Worm (Caenorhabditis elegans): ENCODE results near the gene scd-2.

scd-2 gene

DNA sequence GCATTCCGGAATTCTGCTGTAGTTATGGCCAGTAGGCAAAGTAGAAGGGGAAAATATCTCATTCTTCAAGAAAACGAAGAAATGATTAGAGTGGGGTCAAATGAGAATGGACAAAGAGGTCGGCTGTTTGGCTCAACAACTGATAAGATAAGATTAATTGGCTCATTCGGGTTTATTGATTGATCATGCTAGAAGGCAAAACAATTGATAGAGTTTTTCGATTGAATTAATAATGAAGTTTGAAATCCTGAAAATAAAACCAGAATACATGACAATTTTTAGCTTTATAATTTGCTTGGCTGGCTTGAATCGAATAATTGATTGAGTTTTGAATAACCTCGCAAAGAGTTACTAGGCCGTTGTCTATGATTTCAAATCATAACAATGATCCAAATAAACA lies 6.8 kb upstream of the scd-2 start, which contains the start of gene ppt-1:
Gene ppt-1 (minus strand): TSS at position 101 of the 400 bp plus-strand sequence.
- TF ChIP-seq lin-13 (GFP tag; optimal IDR thresholded peaks at IDR 0.05) (no peak), attf-4 (tag; optimal IDR thresholded peaks at IDR 0.05) (no peak), saeg-2 (GFP tag; IDR thresholded peaks at IDR 0.05) (no peak), ztf-7 (tag; optimal IDR thresholded peaks at IDR 0.05) (no peak), F37D6.2 (tag; optimal IDR thresholded peaks at IDR 0.05) (no peak), ZK546.5 (tag; optimal IDR thresholded peaks at IDR 0.05) (no peak), snpc-4 (tag; optimal IDR thresholded peaks at IDR 0.05) (no peak), hlh-30 (tag; optimal IDR thresholded peaks at IDR 0.05; ENCODE audit: insufficient read depth) (no peak), dpl-1 (GFP tag; optimal IDR thresholded peaks at IDR 0.05) (no peak), lir-3 (tag; optimal IDR thresholded peaks at IDR 0.05) (no peak), egl-43 (GFP tag; IDR thresholded peaks at IDR 0.05) (no peak), jun-1 (tag; optimal IDR thresholded peaks at IDR 0.05) (no peak), lin-39 (tag; optimal IDR thresholded peaks at IDR 0.05) (no peak), nhr-76 (tag; optimal IDR thresholded peaks at IDR 0.05) (no peak), zfp-2 (tag; optimal IDR thresholded peaks at IDR 0.05) (no peak), ceh-32 (tag; optimal IDR thresholded peaks at IDR 0.05; ENCODE audit: poor library complexity) (no peak), nhr-11 (tag; optimal IDR thresholded peaks at IDR 0.05) (no peak), ceh-62 (tag; optimal IDR thresholded peaks at IDR 0.05) (no peak), mxl-3 (GFP tag; optimal IDR thresholded peaks at IDR 0.05) (no peak)

DNA sequence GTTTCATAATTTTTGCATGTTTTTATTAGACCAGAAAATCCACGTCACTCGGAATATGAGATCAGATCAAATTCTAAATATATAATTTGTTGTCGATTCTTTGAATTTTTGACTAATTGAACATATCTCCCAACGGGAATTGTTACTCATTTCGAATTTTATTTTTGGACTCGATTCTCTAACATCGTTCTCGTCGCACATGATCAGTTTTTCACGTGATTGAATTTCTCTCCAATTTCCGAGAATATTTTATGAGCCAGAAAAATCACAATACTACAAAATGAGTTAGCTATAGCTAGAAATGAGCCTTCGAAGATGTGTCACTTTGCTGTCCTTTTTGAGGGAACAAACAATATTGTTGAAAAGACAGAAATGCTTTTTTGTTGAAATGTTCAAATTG lies 2.3 kb upstream of the scd-2 start:
- TF ChIP-seq R02D3.7 (tag; optimal IDR thresholded peaks at IDR 0.05) (no peak), nhr-48 (tag; optimal IDR thresholded peaks at IDR 0.05) (peak; percentile 28), nhr-11 (tag; optimal IDR thresholded peaks at IDR 0.05) (peak; percentile 63), attf-4 (tag; optimal IDR thresholded peaks at IDR 0.05) (no peak), F49E8.2 (tag; optimal IDR thresholded peaks at IDR 0.05; ENCODE audit: borderline replicate concordance) (no peak), nhr-42 (GFP tag; IDR thresholded peaks at IDR 0.05) (no peak), lin-39 (tag; optimal IDR thresholded peaks at IDR 0.05) (no peak), lsy-2 (tag; optimal IDR thresholded peaks at IDR 0.05) (no peak)

DNA sequence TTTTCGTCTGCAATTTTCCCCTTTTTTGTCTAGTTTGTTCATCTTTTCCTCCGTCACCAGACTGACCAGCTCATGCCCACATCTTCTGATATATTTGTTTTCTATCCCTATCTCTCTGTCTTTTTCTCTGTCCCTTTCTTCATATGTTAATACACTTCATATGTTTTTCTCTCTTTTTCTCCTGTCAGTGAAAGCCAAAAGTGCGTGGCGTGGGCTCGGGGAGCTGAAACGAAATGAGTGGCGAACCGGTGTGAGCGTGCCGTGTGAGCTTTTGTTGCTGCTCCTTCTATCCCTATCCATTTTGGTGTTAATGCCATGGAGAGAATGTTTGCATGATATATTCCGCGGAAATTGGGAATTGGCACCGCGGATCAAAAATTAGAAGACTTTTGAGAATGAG lies 1.2 kb upstream of the scd-2 start:
- TF ChIP-seq aha-1 (tag) (peak; percentile 83), nhr-77 (tag; optimal IDR thresholded peaks at IDR 0.05) (no peak), ceh-20 (GFP tag; IDR thresholded peaks at IDR 0.05) (no peak), ZK337.2 (GFP tag; IDR thresholded peaks at IDR 0.05) (no peak)

DNA sequence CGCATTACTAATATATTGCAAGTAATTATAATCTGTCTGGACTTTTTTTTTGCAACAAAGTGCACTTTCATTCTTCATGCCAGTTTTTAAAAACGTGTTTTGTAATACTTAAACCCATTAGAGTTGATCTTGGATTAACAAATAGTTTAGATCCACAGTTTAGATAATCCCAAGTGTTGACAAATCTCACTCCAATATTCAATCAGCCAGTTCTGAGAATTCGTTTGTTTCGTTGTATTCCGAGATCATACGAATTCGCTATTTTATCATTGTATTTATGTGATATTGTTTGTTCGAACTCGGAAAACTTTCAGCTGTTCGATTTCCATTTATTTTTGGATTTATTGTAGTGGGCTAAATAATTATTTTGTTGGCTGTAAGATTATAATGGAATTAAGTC lies 12.8 kb downstream of the scd-2 start:
- no peak for TF ChIP-seq ceh-20 (GFP tag; IDR thresholded peaks at IDR 0.05)

DNA sequence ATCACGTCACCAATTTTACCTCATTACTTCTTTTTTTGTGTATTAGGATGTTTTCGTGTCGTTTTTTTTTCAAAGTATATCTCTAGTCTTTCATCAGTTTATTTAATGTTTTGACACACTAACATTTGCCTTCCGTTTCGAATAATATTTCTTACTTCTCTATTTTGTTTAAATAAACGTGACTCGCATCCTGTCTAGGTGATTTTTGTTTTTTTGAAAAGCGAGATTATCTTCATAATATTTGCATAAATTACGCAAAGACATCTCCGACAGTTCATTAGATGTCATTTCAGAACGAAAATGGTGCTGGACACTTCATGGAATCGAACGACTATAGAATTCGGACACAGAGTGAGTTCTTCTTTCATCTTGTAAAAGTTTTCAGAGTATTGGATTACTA lies 16.3 kb downstream of the scd-2 start, which contains the start of gene T10H9.1:
Gene T10H9.1 (plus strand): TSS at position 301 of the 400 bp plus-strand sequence.
- TF ChIP-seq unc-62 (GFP tag; optimal IDR thresholded peaks at IDR 0.05 in 1 of 2): peak in 1 of 2 experiments; percentile 49
- TF ChIP-seq unc-62 (tag; optimal IDR thresholded peaks at IDR 0.05): no peak
- TF ChIP-seq mep-1 (tag; optimal IDR thresholded peaks at IDR 0.05): no peak

DNA sequence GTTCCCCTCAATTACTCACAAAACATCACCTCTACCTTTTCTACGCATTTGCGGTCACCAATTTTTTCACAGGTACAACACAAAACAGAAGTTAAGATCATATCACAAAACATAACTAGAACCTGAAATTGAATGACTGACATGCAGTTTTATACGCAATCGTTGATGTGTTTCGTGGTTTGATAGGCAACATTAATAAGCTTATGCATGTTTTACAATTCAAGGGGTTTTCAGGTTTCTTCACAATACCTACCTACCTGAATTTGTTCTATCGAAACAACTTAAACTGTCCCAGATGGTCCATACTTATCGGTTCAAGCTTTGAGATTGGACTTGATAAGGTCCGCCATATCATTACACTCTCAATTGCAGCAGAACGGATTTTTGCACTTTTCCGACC lies 17.5 kb downstream of the scd-2 start:
- TF ChIP-seq unc-62 (GFP tag; optimal IDR thresholded peaks at IDR 0.05 in 1 of 2) (peak in 1 of 2 experiments; percentile 93), unc-62 (tag; optimal IDR thresholded peaks at IDR 0.05) (no peak), lsy-2 (tag; optimal IDR thresholded peaks at IDR 0.05) (no peak)

DNA sequence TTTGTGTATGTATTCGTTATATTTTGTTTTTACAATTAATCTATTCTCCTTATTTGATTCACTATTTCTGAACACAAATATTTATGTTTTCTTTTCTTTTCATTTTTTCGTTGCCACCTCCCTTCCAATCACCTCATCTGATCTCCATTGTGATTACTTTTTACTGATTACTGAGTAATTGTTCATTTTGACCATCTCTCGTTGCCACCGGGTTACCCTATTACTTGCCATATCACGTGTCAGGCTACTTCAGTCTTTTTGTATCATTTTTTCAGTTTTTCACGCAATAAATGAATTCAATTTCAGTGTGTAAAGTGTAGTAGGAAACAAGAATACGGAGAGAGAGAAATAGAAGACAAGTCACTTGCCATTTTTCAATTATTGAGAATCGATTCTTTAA lies 19.0 kb downstream of the scd-2 start, which contains the start of gene T10H9.8:
Gene T10H9.8 (plus strand): TSS at position 301 of the 400 bp plus-strand sequence.
- TF ChIP-seq Y105C5A.15 (GFP tag; IDR thresholded peaks at IDR 0.05): no peak
- TF ChIP-seq nhr-10 (tag; optimal IDR thresholded peaks at IDR 0.05): no peak
- no peak for TF ChIP-seq ZK546.5 (tag; optimal IDR thresholded peaks at IDR 0.05)
- TF ChIP-seq ZK337.2 (GFP tag; IDR thresholded peaks at IDR 0.05): no peak
- no peak for TF ChIP-seq mdt-29 (GFP tag; IDR thresholded peaks at IDR 0.05)
- TF ChIP-seq mep-1 (tag; optimal IDR thresholded peaks at IDR 0.05): no peak
- TF ChIP-seq nhr-28 (tag; optimal IDR thresholded peaks at IDR 0.05): peak; percentile 22
- TF ChIP-seq nhr-76 (tag; optimal IDR thresholded peaks at IDR 0.05): no peak
- no peak for TF ChIP-seq Y75B8A.6 (GFP tag; IDR thresholded peaks at IDR 0.05)
- peak; percentile 56 for TF ChIP-seq cey-2 (tag; optimal IDR thresholded peaks at IDR 0.05; ENCODE audit: borderline replicate concordance, insufficient read depth)
- TF ChIP-seq jun-1 (tag; optimal IDR thresholded peaks at IDR 0.05): no peak
- TF ChIP-seq ama-1 (optimal IDR thresholded peaks at IDR 0.05): no peak
- TF ChIP-seq aha-1 (tag): peak; percentile 80
- TF ChIP-seq ceh-62 (tag; optimal IDR thresholded peaks at IDR 0.05): no peak
- TF ChIP-seq zip-2 (tag; optimal IDR thresholded peaks at IDR 0.05): no peak
- TF ChIP-seq snpc-4 (tag; optimal IDR thresholded peaks at IDR 0.05): no peak
- TF ChIP-seq mes-2 (tag; optimal IDR thresholded peaks at IDR 0.05; ENCODE audit: poor library complexity, severe bottlenecking): no peak
- TF ChIP-seq T26A8.4 (GFP tag; IDR thresholded peaks at IDR 0.05): no peak
- TF ChIP-seq hlh-30 (tag; optimal IDR thresholded peaks at IDR 0.05; ENCODE audit: insufficient read depth): peak; percentile 40
